Fruit fly (Drosophila melanogaster) whole organism, wandering third instar larva: ENCODE results near the gene CG32816.

Source experiments
- Abd-B ChIP-seq: fragments of >200 bp; optimal IDR thresholded peaks from 2 replicates; lab custom pipeline; 2017; ENCODE audit warnings: missing biosample characterization, missing genetic modification characterization
- CG9705 ChIP-seq: fragments of 200-800 bp; sonication (Bioruptor generic); optimal IDR thresholded peaks from 2 replicates; lab custom pipeline; 2018; ENCODE audit warnings: missing biosample characterization, mild to moderate bottlenecking, missing genetic modification characterization
- CrebA ChIP-seq: fragments of 200-800 bp; sonication (Bioruptor generic); optimal IDR thresholded peaks from 2 replicates; lab custom pipeline; 2016; ENCODE audit warnings: missing biosample characterization, mild to moderate bottlenecking, missing genetic modification characterization, borderline replicate concordance
- Dif ChIP-seq: fragments of 200-275, 200-300 bp; sonication (Bioruptor generic); optimal IDR thresholded peaks from 2 replicates; lab custom pipeline; 2018; ENCODE audit warnings: missing biosample characterization, missing genetic modification characterization; ENCODE audit not compliant: partially characterized antibody
- GATAd ChIP-seq: sonication (Bioruptor generic); optimal IDR thresholded peaks from 2 replicates; lab custom pipeline; 2016; ENCODE audit warnings: missing biosample characterization, missing genetic modification characterization
- HLH106 ChIP-seq: fragments of 200-800 bp; optimal IDR thresholded peaks from 3 replicates; lab custom pipeline; 2019; ENCODE audit warnings: missing biosample characterization, mild to moderate bottlenecking, missing genetic modification characterization, moderate library complexity
- Hr83 ChIP-seq: fragments of 200-300 bp; sonication (Bioruptor generic); optimal IDR thresholded peaks from 2 replicates; lab custom pipeline; 2016; ENCODE audit warnings: missing biosample characterization, mild to moderate bottlenecking, missing genetic modification characterization, moderate library complexity; ENCODE audit not compliant: poor library complexity, severe bottlenecking
- Jra ChIP-seq: sonication (Bioruptor generic); optimal IDR thresholded peaks from 2 replicates; lab custom pipeline; 2016; ENCODE audit warnings: missing biosample characterization, missing genetic modification characterization
- Mio ChIP-seq: sonication (Bioruptor generic); optimal IDR thresholded peaks from 2 replicates; lab custom pipeline; 2016; ENCODE audit warnings: missing biosample characterization, missing genetic modification characterization
- Myc ChIP-seq: fragments of >200 bp; optimal IDR thresholded peaks from 2 replicates; lab custom pipeline; 2017
- N ChIP-seq: fragments of >200 bp; optimal IDR thresholded peaks from 2 replicates; lab custom pipeline; 2018; ENCODE audit warnings: missing biosample characterization, missing external identifiers, missing genetic modification characterization
- OdsH ChIP-seq: fragments of 200-800 bp; sonication (Bioruptor generic); optimal IDR thresholded peaks from 2 replicates; lab custom pipeline; 2016; ENCODE audit warnings: missing biosample characterization, mild to moderate bottlenecking, missing genetic modification characterization
- Rel ChIP-seq, 2 experiments: fragments of 200-800 bp; sonication (Bioruptor generic) in 1 of 2; optimal IDR thresholded peaks; 2 replicates in 1 of 2; 3 replicates in 1 of 2; lab custom pipeline; 2016 to 2019; ENCODE audit warnings: mild to moderate bottlenecking in 2 of 2, missing biosample characterization in 2 of 2, missing genetic modification characterization in 2 of 2, moderate library complexity in 1 of 2
- Sp1 ChIP-seq: fragments of 200-800 bp; sonication (Bioruptor generic); optimal IDR thresholded peaks from 3 replicates; lab custom pipeline; 2019; ENCODE audit warnings: missing biosample characterization, mild to moderate bottlenecking, missing genetic modification characterization, moderate library complexity
- Vsx2 ChIP-seq: fragments of 200-300, 225-300 bp; sonication (Bioruptor generic); optimal IDR thresholded peaks from 2 replicates; lab custom pipeline; 2018; ENCODE audit warnings: missing biosample characterization, missing genetic modification characterization; ENCODE audit not compliant: partially characterized antibody
- br ChIP-seq: fragments of 200-800 bp; sonication (Bioruptor generic); optimal IDR thresholded peaks from 2 replicates; lab custom pipeline; 2016; ENCODE audit warnings: missing biosample characterization, missing genetic modification characterization
- brk ChIP-seq: fragments of 200-800 bp; sonication (Bioruptor generic); optimal IDR thresholded peaks from 2 replicates; lab custom pipeline; 2016; ENCODE audit warnings: missing biosample characterization, mild to moderate bottlenecking, missing genetic modification characterization
- dl ChIP-seq, 2 experiments: fragments of 175-275, 200-275 bp in 1 of 2; fragments of 200-275 bp in 1 of 2; sonication (Bioruptor generic); optimal IDR thresholded peaks; lab custom pipeline; 2018; ENCODE audit warnings: mild to moderate bottlenecking in 2 of 2, missing biosample characterization in 2 of 2, missing genetic modification characterization in 2 of 2, moderate library complexity in 2 of 2; ENCODE audit not compliant: partially characterized antibody in 2 of 2, insufficient read depth in 1 of 2
- dmrt93B ChIP-seq: fragments of 200-800 bp; sonication (Bioruptor generic); optimal IDR thresholded peaks from 2 replicates; lab custom pipeline; 2018; ENCODE audit warnings: missing biosample characterization, mild to moderate bottlenecking, missing genetic modification characterization
- dsf ChIP-seq: sonication (Bioruptor generic); optimal IDR thresholded peaks from 2 replicates; lab custom pipeline; 2016; ENCODE audit warnings: missing biosample characterization, missing genetic modification characterization, borderline replicate concordance
- ey ChIP-seq: fragments of 200-800 bp; sonication (Bioruptor generic); optimal IDR thresholded peaks from 2 replicates; lab custom pipeline; 2016; ENCODE audit warnings: missing biosample characterization, missing genetic modification characterization
- foxo ChIP-seq, 2 experiments: fragments of 200-800 bp; sonication (Bioruptor generic); optimal IDR thresholded peaks; 2 replicates in 1 of 2; 3 replicates in 1 of 2; lab custom pipeline; 2016 to 2017; ENCODE audit warnings: missing biosample characterization in 2 of 2, missing genetic modification characterization in 2 of 2
- fru ChIP-seq: fragments of 200-800 bp; sonication (Bioruptor generic); optimal IDR thresholded peaks from 3 replicates; lab custom pipeline; 2016; ENCODE audit warnings: missing biosample characterization, mild to moderate bottlenecking, missing genetic modification characterization
- h ChIP-seq: fragments of 200-800 bp; sonication (Bioruptor generic); optimal IDR thresholded peaks from 3 replicates; lab custom pipeline; 2016; ENCODE audit warnings: missing biosample characterization, mild to moderate bottlenecking, missing genetic modification characterization
- jim ChIP-seq: fragments of 175-275, 200-325 bp; sonication (Bioruptor generic); optimal IDR thresholded peaks from 2 replicates; lab custom pipeline; 2016; ENCODE audit warnings: missing biosample characterization, mild to moderate bottlenecking, missing genetic modification characterization
- lola ChIP-seq: fragments of >200 bp; optimal IDR thresholded peaks from 2 replicates; lab custom pipeline; 2017; ENCODE audit warnings: missing biosample characterization, missing genetic modification characterization
- pan ChIP-seq: fragments of >200 bp; optimal IDR thresholded peaks from 2 replicates; lab custom pipeline; 2017
- psq ChIP-seq: fragments of 200-800 bp; sonication (Bioruptor generic); optimal IDR thresholded peaks from 3 replicates; lab custom pipeline; 2017; ENCODE audit warnings: missing biosample characterization, mild to moderate bottlenecking, missing genetic modification characterization, moderate library complexity
- rgr ChIP-seq: fragments of 200-800 bp; sonication (Bioruptor generic); optimal IDR thresholded peaks from 3 replicates; lab custom pipeline; 2016; ENCODE audit warnings: missing biosample characterization, mild to moderate bottlenecking, missing genetic modification characterization
- tai ChIP-seq: sonication (Bioruptor generic); optimal IDR thresholded peaks from 2 replicates; lab custom pipeline; 2016; ENCODE audit warnings: missing biosample characterization, missing genetic modification characterization
- usp ChIP-seq: fragments of >200 bp; optimal IDR thresholded peaks from 2 replicates; lab custom pipeline; 2017; ENCODE audit warnings: missing biosample characterization, missing genetic modification characterization
- woc ChIP-seq: sonication (Bioruptor generic); optimal IDR thresholded peaks from 2 replicates; lab custom pipeline; 2016; ENCODE audit warnings: missing biosample characterization, mild to moderate bottlenecking, missing genetic modification characterization

CG32816 gene

dm6 chrX:311328-311727 lies 159.2 kb downstream of the CG32816 start:
- no peak for TF ChIP-seq HLH106 (tag; lab: Kevin White, UChicago)
- no peak for TF ChIP-seq ey (GFP tag; lab: Kevin White, UChicago)
- no peak for TF ChIP-seq dmrt93B (GFP tag; lab: Kevin White, UChicago)
- no peak for TF ChIP-seq Rel (GFP tag; optimal IDR thresholded peaks at IDR 0.05; lab: Kevin White, UChicago)
- TF ChIP-seq Rel (tag; optimal IDR thresholded peaks at IDR 0.05; lab: Kevin White, UChicago), result no peak
- TF ChIP-seq Dif (GFP tag; lab: Kevin White, UChicago), result no peak
- TF ChIP-seq CG9705, result no peak
- TF ChIP-seq CrebA, result no peak
- no peak for TF ChIP-seq GATAd (GFP tag; lab: Kevin White, UChicago)
- TF ChIP-seq psq (GFP tag; lab: Kevin White, UChicago), result no peak
- TF ChIP-seq fru (GFP tag; lab: Kevin White, UChicago), result no peak
- TF ChIP-seq OdsH (GFP tag; lab: Kevin White, UChicago), result no peak
- no peak for TF ChIP-seq Jra (GFP tag; lab: Kevin White, UChicago)
- TF ChIP-seq dsf (GFP tag; lab: Kevin White, UChicago), result no peak
- no peak for TF ChIP-seq Vsx2 (GFP tag; lab: Kevin White, UChicago)
- TF ChIP-seq N (GFP tag; lab: Kevin White, UChicago), result no peak
- no peak for TF ChIP-seq woc (GFP tag; lab: Kevin White, UChicago)
- no peak for TF ChIP-seq Myc (lab: Kevin White, UChicago)
- no peak for TF ChIP-seq brk (GFP tag; lab: Kevin White, UChicago)
- TF ChIP-seq lola (GFP tag; lab: Kevin White, UChicago), result no peak
- no peak for TF ChIP-seq Hr83 (GFP tag; lab: Kevin White, UChicago)

dm6 chrX:307384-307783 lies 163.1 kb downstream of the CG32816 start, which contains the start of gene CG12470:
TSS of gene CG12470 (plus strand) at chrX:307684.
- TF ChIP-seq jim (GFP tag; lab: Kevin White, UChicago) (no peak), br (GFP tag; lab: Kevin White, UChicago) (no peak), foxo (GFP tag; optimal IDR thresholded peaks at IDR 0.05; lab: Kevin White, UChicago) (no peak), brk (GFP tag; lab: Kevin White, UChicago) (no peak), Sp1 (GFP tag; lab: Kevin White, UChicago) (no peak), woc (GFP tag; lab: Kevin White, UChicago) (no peak), Rel (GFP tag; optimal IDR thresholded peaks at IDR 0.05; lab: Kevin White, UChicago) (no peak), Rel (tag; optimal IDR thresholded peaks at IDR 0.05; lab: Kevin White, UChicago) (no peak), Mio (no peak), Dif (GFP tag; lab: Kevin White, UChicago) (no peak), psq (GFP tag; lab: Kevin White, UChicago) (no peak)

dm6 chrX:294839-295238 lies 175.7 kb downstream of the CG32816 start, which contains the start of gene CG13375:
TSS of gene CG13375 (minus strand) at chrX:294962.
- TF ChIP-seq Abd-B (GFP tag; lab: Kevin White, UChicago) (no peak), N (GFP tag; lab: Kevin White, UChicago) (no peak), CG9705 (no peak)
- TF ChIP-seq, all 38 proteins: peak for 0

- TF ChIP-seq dl (GFP tag; optimal IDR thresholded peaks at IDR 0.05; lab: Kevin White, UChicago; ENCODE audit: insufficient read depth in 1 of 2, partially characterized antibody in 2 of 2) (no peak), tai (GFP tag; lab: Kevin White, UChicago) (no peak), pan (lab: Kevin White, UChicago) (no peak), br (GFP tag; lab: Kevin White, UChicago) (no peak), CrebA (no peak), Rel (GFP tag; optimal IDR thresholded peaks at IDR 0.05; lab: Kevin White, UChicago) (no peak), Rel (tag; optimal IDR thresholded peaks at IDR 0.05; lab: Kevin White, UChicago) (no peak), jim (GFP tag; lab: Kevin White, UChicago) (no peak), Jra (GFP tag; lab: Kevin White, UChicago) (no peak), HLH106 (tag; lab: Kevin White, UChicago) (no peak), fru (GFP tag; lab: Kevin White, UChicago) (peak; percentile 8), dsf (GFP tag; lab: Kevin White, UChicago) (no peak), rgr (GFP tag; lab: Kevin White, UChicago) (peak; percentile 34), Hr83 (GFP tag; lab: Kevin White, UChicago) (no peak), h (peak; percentile 1), foxo (GFP tag; optimal IDR thresholded peaks at IDR 0.05; lab: Kevin White, UChicago) (peak in 1 of 2 experiments; percentile 16), OdsH (GFP tag; lab: Kevin White, UChicago) (peak; percentile 20), Myc (lab: Kevin White, UChicago) (no peak), brk (GFP tag; lab: Kevin White, UChicago) (no peak), Sp1 (GFP tag; lab: Kevin White, UChicago) (no peak), CG9705 (no peak), usp (GFP tag; lab: Kevin White, UChicago) (no peak)
Observed at dm6 chrX:293254-293653, 177.3 kb downstream of the CG32816 start.
